Fruit fly (Drosophila melanogaster): ENCODE measurements around the gene Ugalt.
A peak's percentile ranks its signal among the peaks of the same experiment; 100 is the strongest.

The Ugalt gene

dm6 chrX:2703693-2704092 lies at the start of gene Ugalt:
Gene Ugalt (minus strand): TSS chrX:2703852.
- peak; percentile 100 for TF ChIP-seq Mad (GFP tag; optimal IDR thresholded peaks at IDR 0.05)
- peak; percentile 100 for TF ChIP-seq H2.0 (GFP tag; IDR thresholded peaks at IDR 0.05)
- peak; percentile 100 for TF ChIP-seq sim (GFP tag; IDR thresholded peaks at IDR 0.05)
- TF ChIP-seq crc (GFP tag; optimal IDR thresholded peaks at IDR 0.05), result peak; percentile 100
- peak; percentile 100 for TF ChIP-seq CG6854 (GFP tag; optimal IDR thresholded peaks at IDR 0.05)
- TF ChIP-seq CG34376 (GFP tag; optimal IDR thresholded peaks at IDR 0.05), result peak; percentile 100
- TF ChIP-seq CG2712 (tag; optimal IDR thresholded peaks at IDR 0.05), result peak; percentile 100
- peak; percentile 99 for TF ChIP-seq sug (tag; optimal IDR thresholded peaks at IDR 0.05)
- TF ChIP-seq CG18262 (tag; optimal IDR thresholded peaks at IDR 0.05), result peak; percentile 100
- 0 out of 3 replicates have a peak, but pooled peaks have one; percentile 34 for TF ChIP-seq knrl (GFP tag; IDR thresholded peaks at IDR 0.05; ENCODE audit: partially characterized antibody)
- TF ChIP-seq gcm2 (GFP tag; optimal IDR thresholded peaks at IDR 0.05), result peak; percentile 100
- peak; percentile 100 for TF ChIP-seq sr (GFP tag; IDR thresholded peaks at IDR 0.05)
- peak; percentile 68 for TF ChIP-seq Dp (GFP tag; optimal IDR thresholded peaks at IDR 0.05)
- TF ChIP-seq esg (GFP tag; conservative IDR thresholded peaks at IDR 0.05), result peak; percentile 100
- TF ChIP-seq CG8359 (GFP tag; optimal IDR thresholded peaks at IDR 0.05; ENCODE audit: borderline replicate concordance), result peak; percentile 98
- peak; percentile 100 for TF ChIP-seq CG10462 (GFP tag; optimal IDR thresholded peaks at IDR 0.05)
- no peak for TF ChIP-seq CG14860 (GFP tag; IDR thresholded peaks at IDR 0.05; ENCODE audit: partially characterized antibody)
- peak; percentile 100 for TF ChIP-seq ase (GFP tag; IDR thresholded peaks at IDR 0.05)
- TF ChIP-seq Abd-B (GFP tag; optimal IDR thresholded peaks at IDR 0.05), result peak; percentile 100
- peak; percentile 100 for TF ChIP-seq tap (tag; optimal IDR thresholded peaks at IDR 0.05)
- peak; percentile 100 for TF ChIP-seq CG7786 (GFP tag; optimal IDR thresholded peaks at IDR 0.05)
- no peak for TF ChIP-seq mld (GFP tag; IDR thresholded peaks at IDR 0.05; ENCODE audit: partially characterized antibody)
- peak; percentile 100 for TF ChIP-seq caup (GFP tag; optimal IDR thresholded peaks at IDR 0.05; ENCODE audit: severe bottlenecking)
- TF ChIP-seq pros (GFP tag; optimal IDR thresholded peaks at IDR 0.05), result peak; percentile 95
- TF ChIP-seq CG30403 (GFP tag; optimal IDR thresholded peaks at IDR 0.05), result peak; percentile 100
- peak; percentile 100 for TF ChIP-seq Dad (GFP tag; optimal IDR thresholded peaks at IDR 0.05)
- peak; percentile 98 for TF ChIP-seq HLHmδ (GFP tag; optimal IDR thresholded peaks at IDR 0.05)
- TF ChIP-seq pita (GFP tag; optimal IDR thresholded peaks at IDR 0.05), result no peak
- no peak for TF ChIP-seq hkb (optimal IDR thresholded peaks at IDR 0.05)
- TF ChIP-seq hkb (GFP tag; IDR thresholded peaks at IDR 0.05), result peak; percentile 100
- TF ChIP-seq rib (GFP tag; IDR thresholded peaks at IDR 0.05), result peak; percentile 100
- TF ChIP-seq CG2199 (GFP tag; IDR thresholded peaks at IDR 0.05), result peak; percentile 100
- peak; percentile 100 for TF ChIP-seq ERR (GFP tag; optimal IDR thresholded peaks at IDR 0.05)
- peak; percentile 100 for TF ChIP-seq disco-r (GFP tag; optimal IDR thresholded peaks at IDR 0.05)
- TF ChIP-seq CG11247 (GFP tag; IDR thresholded peaks at IDR 0.05), result peak; percentile 100
- TF ChIP-seq inv (GFP tag; IDR thresholded peaks at IDR 0.05; ENCODE audit: partially characterized antibody), result peak; percentile 34; the same call in 1 of the 2 replicates
- TF ChIP-seq CG10321 (GFP tag; IDR thresholded peaks at IDR 0.05), result peak; percentile 94
- TF ChIP-seq Oaz (GFP tag; IDR thresholded peaks at IDR 0.05), result peak; percentile 100
- TF ChIP-seq CG11723 (GFP tag; optimal IDR thresholded peaks at IDR 0.05), result peak; percentile 100
- TF ChIP-seq ems (GFP tag; optimal IDR thresholded peaks at IDR 0.05), result peak; percentile 100
- peak in 1 of 2 experiments; percentile 94 for TF ChIP-seq Dfd (GFP tag; optimal IDR thresholded peaks at IDR 0.05)
- peak; percentile 100 for TF ChIP-seq gce (GFP tag; IDR thresholded peaks at IDR 0.05)
- TF ChIP-seq yki (optimal IDR thresholded peaks at IDR 0.05), result no peak
- peak; percentile 100 for TF ChIP-seq bowl (GFP tag; IDR thresholded peaks at IDR 0.05)
- TF ChIP-seq Hmr (GFP tag; optimal IDR thresholded peaks at IDR 0.05), result peak; percentile 100
- peak; percentile 100 for TF ChIP-seq kah (GFP tag; optimal IDR thresholded peaks at IDR 0.05)
- peak; percentile 100 for TF ChIP-seq CrebB (tag; optimal IDR thresholded peaks at IDR 0.05)
- TF ChIP-seq CG9797 (GFP tag; optimal IDR thresholded peaks at IDR 0.05), result peak; percentile 96
- peak; percentile 96 for TF ChIP-seq CG7745 (tag; optimal IDR thresholded peaks at IDR 0.05)
- peak; percentile 100 for TF ChIP-seq shn (GFP tag; optimal IDR thresholded peaks at IDR 0.05)
- TF ChIP-seq CG7556 (GFP tag; optimal IDR thresholded peaks at IDR 0.05), result peak; percentile 100

All from whole organism, embryonic.